Fruit fly (Drosophila melanogaster): ENCODE results near the gene CG32432.

CG32432 gene

DNA sequence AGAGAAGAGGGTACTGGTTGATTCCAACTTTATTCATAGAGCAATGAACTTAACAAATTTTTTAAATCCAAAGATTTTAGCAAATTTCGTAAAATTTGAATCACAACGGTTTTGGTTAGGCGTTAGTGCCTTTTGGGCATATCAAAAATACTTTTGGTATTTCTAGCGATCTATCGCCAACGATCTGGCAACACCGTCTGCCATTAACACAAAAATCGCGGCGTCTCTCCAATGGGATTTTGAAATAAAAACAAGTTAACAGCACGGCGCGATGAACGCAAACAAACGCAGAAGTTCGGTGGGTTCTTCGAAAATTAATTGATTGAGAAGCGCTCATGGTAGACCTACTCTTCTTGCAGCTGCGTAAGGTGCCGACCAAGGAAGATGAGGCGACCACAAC lies 84.8 kb downstream of the CG32432 start, which contains the start of gene Spc105R:
Spc105R (plus strand) TSS at position 203 of the 400 bp plus-strand sequence.
- TF ChIP-seq Sin3A (optimal IDR thresholded peaks at IDR 0.05): no peak
- no peak for TF ChIP-seq Myc (optimal IDR thresholded peaks at IDR 0.05)
- no peak for TF ChIP-seq ttk (optimal IDR thresholded peaks at IDR 0.05)
- TF ChIP-seq insv (optimal IDR thresholded peaks at IDR 0.05): no peak
- TF ChIP-seq psq (optimal IDR thresholded peaks at IDR 0.05): no peak
- no peak for TF ChIP-seq h (optimal IDR thresholded peaks at IDR 0.05)

DNA sequence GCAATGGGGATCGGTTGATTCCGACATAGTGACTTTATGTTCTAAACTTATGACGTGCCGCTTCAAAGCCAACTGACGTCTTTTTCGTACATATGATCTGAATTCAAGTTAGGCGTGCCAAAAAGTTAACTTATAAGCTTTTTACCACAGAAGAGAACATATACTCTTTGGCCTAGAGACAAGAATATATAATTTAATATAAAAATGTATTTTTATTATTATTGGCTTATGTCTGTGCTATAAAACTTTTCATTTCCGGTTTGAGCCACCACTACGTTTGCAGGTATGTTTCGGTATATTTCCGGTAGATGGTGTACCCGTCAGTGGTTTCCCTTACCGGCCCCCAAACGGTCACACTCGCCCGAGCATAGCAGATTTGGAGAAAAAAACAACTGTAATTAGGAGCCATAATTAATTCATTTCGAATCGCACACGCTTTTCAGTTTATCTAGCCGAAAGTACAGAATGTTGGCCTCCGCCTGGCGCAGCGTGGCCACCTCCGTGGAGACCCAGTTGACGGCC lies 86.6 kb downstream of the CG32432 start, which contains the start of the genes CG3698 and tzn:
CG3698 (minus strand) TSS at position 51 of the 522 bp plus-strand sequence.
tzn (plus strand) TSS at position 321 of the 522 bp plus-strand sequence.
- TF ChIP-seq h (optimal IDR thresholded peaks at IDR 0.05): no peak
- TF ChIP-seq Sin3A (optimal IDR thresholded peaks at IDR 0.05): no peak
- TF ChIP-seq psq (optimal IDR thresholded peaks at IDR 0.05): no peak
- TF ChIP-seq Myc (optimal IDR thresholded peaks at IDR 0.05): no peak
- no peak for TF ChIP-seq ttk (optimal IDR thresholded peaks at IDR 0.05)
- TF ChIP-seq insv (optimal IDR thresholded peaks at IDR 0.05): no peak

dm6 chr3L:20797379-20797778 lies 87.6 kb downstream of the CG32432 start:
- TF ChIP-seq ttk (optimal IDR thresholded peaks at IDR 0.05) (no peak), Myc (optimal IDR thresholded peaks at IDR 0.05) (no peak), h (optimal IDR thresholded peaks at IDR 0.05) (no peak), Sin3A (optimal IDR thresholded peaks at IDR 0.05) (no peak)

DNA sequence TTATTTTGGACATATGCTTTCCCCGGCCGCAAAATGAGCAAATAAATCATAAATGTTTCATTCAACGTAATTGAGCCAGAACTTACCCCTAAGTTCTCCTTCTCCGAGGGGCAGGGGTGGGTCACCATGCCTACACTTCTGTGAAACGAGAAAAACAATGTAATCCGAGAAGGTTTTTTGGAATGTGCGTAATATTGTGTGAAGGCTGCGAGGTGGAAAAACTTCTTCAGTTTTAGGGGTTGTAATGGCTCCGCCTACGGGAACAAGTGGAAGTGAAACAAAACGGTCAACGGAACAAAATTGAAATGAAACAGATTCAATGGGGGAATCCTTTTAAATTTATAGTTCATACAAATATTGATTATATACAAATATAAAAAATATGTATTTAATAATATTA lies 88.2 kb downstream of the CG32432 start:
- TF ChIP-seq h (optimal IDR thresholded peaks at IDR 0.05) (no peak), insv (optimal IDR thresholded peaks at IDR 0.05) (no peak), psq (optimal IDR thresholded peaks at IDR 0.05) (no peak), Sin3A (optimal IDR thresholded peaks at IDR 0.05) (no peak), ttk (optimal IDR thresholded peaks at IDR 0.05) (no peak), Myc (optimal IDR thresholded peaks at IDR 0.05) (no peak)
